Worm (Caenorhabditis elegans): ENCODE results near the gene acc-1.

DNA sequence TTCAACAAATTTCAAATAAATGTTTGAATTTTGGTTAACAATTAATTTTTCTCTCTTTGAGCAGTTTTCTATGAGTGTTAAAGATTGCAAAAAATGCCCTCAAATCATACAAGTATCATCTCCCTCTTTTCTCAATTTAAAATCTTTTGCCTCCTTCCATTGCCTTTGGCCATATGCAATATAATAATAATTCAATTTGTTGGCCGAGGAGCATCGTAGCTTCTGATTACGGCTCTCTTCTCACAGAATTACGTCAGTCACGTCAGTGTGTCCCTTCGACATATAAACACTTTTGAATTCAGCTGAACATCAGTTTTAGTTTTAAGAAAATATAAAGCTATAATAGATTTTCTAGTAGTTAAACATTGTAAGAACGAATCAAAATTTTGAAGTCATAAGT, 2.3 kb upstream of the acc-1 start:
- TF ChIP-seq lin-32 (GFP tag; optimal IDR thresholded peaks at IDR 0.05) (no peak), flh-1 (GFP tag; optimal IDR thresholded peaks at IDR 0.05) (no peak), ces-1 (GFP tag; optimal IDR thresholded peaks at IDR 0.05) (peak; percentile 92), unc-62 (GFP tag; optimal IDR thresholded peaks at IDR 0.05) (no peak), mab-5 (tag; optimal IDR thresholded peaks at IDR 0.05) (no peak), lsy-2 (tag; optimal IDR thresholded peaks at IDR 0.05) (no peak), unc-39 (tag; optimal IDR thresholded peaks at IDR 0.05) (no peak), pha-4 (tag; optimal IDR thresholded peaks at IDR 0.05) (no peak)
